Fruit fly (Drosophila melanogaster): ENCODE data around the gene PRL-1.

PRL-1 gene

DNA sequence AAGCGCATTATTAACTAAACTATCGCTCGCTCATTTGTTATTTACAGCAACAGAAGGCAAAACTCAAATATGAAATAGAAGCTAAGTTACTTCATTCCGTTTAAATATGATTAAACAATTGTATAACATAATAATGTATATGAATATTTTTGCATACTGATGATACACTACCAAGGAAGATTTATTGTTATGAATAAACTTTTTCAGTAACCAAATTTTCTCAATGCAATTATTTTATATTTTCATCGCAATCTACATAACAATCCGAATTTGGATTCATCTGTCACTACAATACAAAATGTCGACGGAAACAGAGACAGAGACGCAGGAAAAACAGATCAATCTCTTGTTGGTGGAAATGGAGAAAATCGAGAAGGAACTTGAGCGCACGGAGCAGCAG is 33.6 kb upstream of the PRL-1 start, which contains the start of gene CG17329:
Gene CG17329 (plus strand): TSS at position 301 of the 400 bp plus-strand sequence.
- TF ChIP-seq CG32121 (GFP tag; IDR thresholded peaks at IDR 0.05) (no peak), CG8301 (tag; optimal IDR thresholded peaks at IDR 0.05) (no peak), CG12605 (GFP tag; IDR thresholded peaks at IDR 0.05) (no peak), Snoo (tag; optimal IDR thresholded peaks at IDR 0.05) (no peak), CG14655 (GFP tag; optimal IDR thresholded peaks at IDR 0.05) (no peak), Pif1A (GFP tag; optimal IDR thresholded peaks at IDR 0.05) (no peak), Pif1B (GFP tag; optimal IDR thresholded peaks at IDR 0.05) (no peak), fd96Ca (GFP tag; IDR thresholded peaks at IDR 0.05) (no peak), CG15710 (tag; optimal IDR thresholded peaks at IDR 0.05) (no peak), D1 (tag; optimal IDR thresholded peaks at IDR 0.05) (no peak), CG10348 (GFP tag; IDR thresholded peaks at IDR 0.05) (no peak), CG8159 (tag; optimal IDR thresholded peaks at IDR 0.05) (no peak), CG13204 (GFP tag; optimal IDR thresholded peaks at IDR 0.05) (no peak), gl (tag; optimal IDR thresholded peaks at IDR 0.05) (no peak), CG9948 (tag; optimal IDR thresholded peaks at IDR 0.05) (no peak), rn (GFP tag; IDR thresholded peaks at IDR 0.05) (no peak), EcR (GFP tag; optimal IDR thresholded peaks at IDR 0.05) (no peak), CG34367 (tag; optimal IDR thresholded peaks at IDR 0.05) (no peak), CG4496 (GFP tag; IDR thresholded peaks at IDR 0.05) (no peak)

dm6 chr2L:16288393-16288731 is 31.0 kb upstream of the PRL-1 start:
- no peak for TF ChIP-seq Ets98B (GFP tag; IDR thresholded peaks at IDR 0.05)
- TF ChIP-seq CG15710 (tag; optimal IDR thresholded peaks at IDR 0.05), result no peak
- TF ChIP-seq CG9948 (tag; optimal IDR thresholded peaks at IDR 0.05), result no peak
- no peak for TF ChIP-seq CG8301 (tag; optimal IDR thresholded peaks at IDR 0.05)
- no peak for TF ChIP-seq rn (GFP tag; IDR thresholded peaks at IDR 0.05)
- TF ChIP-seq EcR (GFP tag; optimal IDR thresholded peaks at IDR 0.05), result no peak
- TF ChIP-seq CG12605 (GFP tag; IDR thresholded peaks at IDR 0.05), result no peak
- TF ChIP-seq CG32121 (GFP tag; IDR thresholded peaks at IDR 0.05), result no peak
- no peak for TF ChIP-seq gl (tag; optimal IDR thresholded peaks at IDR 0.05)

DNA sequence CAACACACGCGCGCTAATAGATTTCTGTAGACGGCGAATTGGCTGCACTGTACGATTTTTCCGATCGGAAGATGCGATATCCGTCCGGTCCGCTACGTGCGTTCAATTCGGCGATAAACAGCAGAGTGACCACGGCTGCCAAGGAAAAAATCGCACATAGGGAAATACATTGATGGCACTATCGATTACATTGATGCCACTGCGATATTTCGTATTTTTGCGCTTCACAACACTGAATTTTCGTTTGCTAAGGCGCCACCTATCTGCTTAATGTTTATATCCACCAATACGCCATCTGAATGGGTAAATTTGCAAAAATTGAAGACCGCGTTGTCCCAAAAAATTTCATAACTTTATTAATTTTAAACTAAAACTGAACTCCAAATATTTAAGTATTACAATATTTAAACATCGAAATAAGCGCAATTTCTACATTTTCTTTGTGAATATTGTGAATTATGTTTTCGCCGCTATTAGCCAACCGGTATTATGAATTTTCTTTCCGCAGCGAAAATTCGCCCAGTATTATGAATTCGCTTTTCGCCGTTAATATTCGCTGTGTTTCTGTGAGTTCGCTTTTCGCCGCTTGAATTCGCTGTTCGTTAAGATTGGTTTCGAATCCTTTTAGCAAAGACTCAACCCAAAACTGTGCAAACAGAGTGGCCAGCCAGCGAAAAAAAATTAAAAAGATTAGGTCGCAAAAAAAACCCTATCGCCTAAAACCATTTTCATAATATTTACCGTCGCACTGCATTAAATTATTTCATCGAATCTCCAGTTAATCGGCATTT is 30.4 kb upstream of the PRL-1 start, which contains the start of the genes crp and pkaap:
Gene crp (minus strand): TSS at position 129 of the 791 bp plus-strand sequence.
Gene pkaap (plus strand): TSS at position 689 of the 791 bp plus-strand sequence.
- TF ChIP-seq CG9948 (tag; optimal IDR thresholded peaks at IDR 0.05), result no peak
- TF ChIP-seq CG15710 (tag; optimal IDR thresholded peaks at IDR 0.05), result peak; percentile 12
- TF ChIP-seq gl (tag; optimal IDR thresholded peaks at IDR 0.05), result peak; percentile 18
- peak; percentile 34 for TF ChIP-seq CG34367 (tag; optimal IDR thresholded peaks at IDR 0.05)
- TF ChIP-seq CG17806 (tag; optimal IDR thresholded peaks at IDR 0.05), result peak; percentile 1
- TF ChIP-seq EcR (GFP tag; optimal IDR thresholded peaks at IDR 0.05), result no peak
- TF ChIP-seq CG14655 (GFP tag; optimal IDR thresholded peaks at IDR 0.05), result no peak
- peak; percentile 48 for TF ChIP-seq CG13204 (GFP tag; optimal IDR thresholded peaks at IDR 0.05)
- TF ChIP-seq Ets98B (GFP tag; IDR thresholded peaks at IDR 0.05), result no peak
- peak; percentile 64 for TF ChIP-seq Pif1B (GFP tag; optimal IDR thresholded peaks at IDR 0.05)
- peak; percentile 50 for TF ChIP-seq CG8159 (tag; optimal IDR thresholded peaks at IDR 0.05)
- TF ChIP-seq Snoo (tag; optimal IDR thresholded peaks at IDR 0.05), result peak; percentile 57
- no peak for TF ChIP-seq rn (GFP tag; IDR thresholded peaks at IDR 0.05)

- TF ChIP-seq gl (tag; optimal IDR thresholded peaks at IDR 0.05) (no peak), CG9948 (tag; optimal IDR thresholded peaks at IDR 0.05) (no peak), CG13204 (GFP tag; optimal IDR thresholded peaks at IDR 0.05) (no peak), Snoo (tag; optimal IDR thresholded peaks at IDR 0.05) (no peak), Pif1B (GFP tag; optimal IDR thresholded peaks at IDR 0.05) (no peak), CG12605 (GFP tag; IDR thresholded peaks at IDR 0.05) (no peak), CG10348 (GFP tag; IDR thresholded peaks at IDR 0.05) (no peak), rn (GFP tag; IDR thresholded peaks at IDR 0.05) (no peak), fd96Ca (GFP tag; IDR thresholded peaks at IDR 0.05) (no peak), CG15710 (tag; optimal IDR thresholded peaks at IDR 0.05) (no peak), CG14655 (GFP tag; optimal IDR thresholded peaks at IDR 0.05) (no peak), CG8159 (tag; optimal IDR thresholded peaks at IDR 0.05) (no peak)
Measured at dm6 chr2L:16287006-16287601, 29.7 kb upstream of the PRL-1 start.

DNA sequence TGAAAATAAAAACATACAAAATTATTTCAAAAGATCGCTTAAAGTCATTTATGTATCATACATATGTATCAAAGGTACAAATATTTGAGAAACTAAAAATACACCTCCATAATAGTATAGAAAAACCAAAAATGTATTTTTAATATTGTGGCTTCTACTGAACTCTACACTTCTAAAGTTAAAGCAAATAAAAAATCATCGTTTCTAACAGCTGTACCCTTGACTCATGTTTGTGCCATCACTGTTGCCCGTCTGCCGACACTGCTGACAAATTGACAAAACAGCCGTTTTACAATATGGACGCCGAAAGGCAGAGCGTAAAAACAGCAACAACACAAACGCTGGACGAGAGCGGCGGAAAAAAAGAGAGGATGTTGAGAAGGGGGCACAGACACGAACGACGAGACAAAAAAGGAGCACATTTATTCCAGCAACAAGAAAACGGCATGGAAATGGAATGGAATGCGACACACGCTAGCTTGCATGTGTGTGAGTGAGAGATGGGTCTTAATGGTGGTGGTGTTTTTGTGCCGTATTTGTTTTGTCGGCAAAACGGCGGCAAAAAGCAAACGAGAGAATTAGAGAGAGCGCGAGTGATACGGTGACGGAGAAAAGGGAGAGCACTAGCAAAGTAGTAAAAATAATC is 29.1 kb upstream of the PRL-1 start:
- TF ChIP-seq Pif1B (GFP tag; optimal IDR thresholded peaks at IDR 0.05) (peak; percentile 79), gl (tag; optimal IDR thresholded peaks at IDR 0.05) (peak; percentile 76), CG15710 (tag; optimal IDR thresholded peaks at IDR 0.05) (peak; percentile 62), Snoo (tag; optimal IDR thresholded peaks at IDR 0.05) (peak; percentile 49), EcR (GFP tag; optimal IDR thresholded peaks at IDR 0.05) (peak; percentile 57), CG8301 (tag; optimal IDR thresholded peaks at IDR 0.05) (peak; percentile 79), CG14655 (GFP tag; optimal IDR thresholded peaks at IDR 0.05) (peak; percentile 81), CG34367 (tag; optimal IDR thresholded peaks at IDR 0.05) (peak; percentile 60), fd96Ca (GFP tag; IDR thresholded peaks at IDR 0.05) (no peak), D1 (tag; optimal IDR thresholded peaks at IDR 0.05) (no peak), CG13204 (GFP tag; optimal IDR thresholded peaks at IDR 0.05) (peak; percentile 71), CG4496 (GFP tag; IDR thresholded peaks at IDR 0.05) (no peak), CG8159 (tag; optimal IDR thresholded peaks at IDR 0.05) (peak; percentile 80), CG9948 (tag; optimal IDR thresholded peaks at IDR 0.05) (peak; percentile 74), CG17806 (tag; optimal IDR thresholded peaks at IDR 0.05) (peak; percentile 75), CG32121 (GFP tag; IDR thresholded peaks at IDR 0.05) (no peak), Pif1A (GFP tag; optimal IDR thresholded peaks at IDR 0.05) (peak; percentile 83), rn (GFP tag; IDR thresholded peaks at IDR 0.05) (no peak)

All from whole organism, pupa.